Fruit fly (Drosophila melanogaster) whole organism, embryonic: ENCODE measurements around the gene Ide.

Experiments
- Ada2b ChIP-seq: fragments of 200-800 bp; sonication (Bioruptor generic); IDR thresholded peaks from 2 replicates; pipeline ENCODE4 v1.3.6; 2022; ENCODE audit warnings: missing biosample characterization, missing genetic modification characterization
- CG10462 ChIP-seq: fragments of 200-800 bp; sonication (Bioruptor generic); optimal IDR thresholded peaks from 2 replicates; lab custom pipeline; 2016; ENCODE audit warnings: missing biosample characterization, missing genetic modification characterization
- CG11085 ChIP-seq: fragments of 200-800 bp; sonication (Bioruptor generic); IDR thresholded peaks from 2 replicates; pipeline ENCODE4 v1.3.6; 2022; ENCODE audit warnings: missing biosample characterization, missing genetic modification characterization
- CG11093 ChIP-seq: fragments of 200-800 bp; sonication (Bioruptor generic); IDR thresholded peaks from 3 replicates; pipeline ENCODE4 v1.3.6; 2022; ENCODE audit warnings: missing biosample characterization, missing genetic modification characterization
- CG11398 ChIP-seq: fragments of 200-800 bp; sonication (Bioruptor generic); optimal IDR thresholded peaks from 2 replicates; lab custom pipeline; 2016; ENCODE audit warnings: missing biosample characterization, missing genetic modification characterization
- CG11695 ChIP-seq: fragments of 200-800 bp; sonication (Bioruptor generic); IDR thresholded peaks from 3 replicates; pipeline ENCODE4 v1.3.6; 2022; ENCODE audit warnings: missing biosample characterization, missing genetic modification characterization
- CG12391 ChIP-seq: fragments of 200-800 bp; sonication (Bioruptor generic); optimal IDR thresholded peaks from 3 replicates; lab custom pipeline; 2018; ENCODE audit warnings: missing biosample characterization, mild to moderate bottlenecking, missing genetic modification characterization, moderate library complexity
- CG14965 ChIP-seq: fragments of 200-800 bp; sonication (Bioruptor generic); optimal IDR thresholded peaks from 2 replicates; lab custom pipeline; 2016; ENCODE audit warnings: missing biosample characterization, missing genetic modification characterization, borderline replicate concordance
- CG15011 ChIP-seq: fragments of 200-800 bp; sonication (Bioruptor generic); optimal IDR thresholded peaks from 3 replicates; lab custom pipeline; 2018; ENCODE audit warnings: missing biosample characterization, mild to moderate bottlenecking, missing genetic modification characterization
- CG15696 ChIP-seq: fragments of 200-800 bp; sonication (Bioruptor generic); optimal IDR thresholded peaks from 2 replicates; lab custom pipeline; 2019; ENCODE audit warnings: missing biosample characterization, mild to moderate bottlenecking, missing genetic modification characterization, moderate library complexity
- CG2678 ChIP-seq: fragments of 200-800 bp; sonication (Bioruptor generic); optimal IDR thresholded peaks from 3 replicates; lab custom pipeline; 2019; ENCODE audit warnings: missing biosample characterization, mild to moderate bottlenecking, missing genetic modification characterization, moderate library complexity
- CG32767 ChIP-seq: fragments of 200-800 bp; sonication (Bioruptor generic); IDR thresholded peaks from 2 replicates; pipeline ENCODE4 v1.3.6; 2022; ENCODE audit warnings: missing biosample characterization, missing genetic modification characterization
- CG3995 ChIP-seq: fragments of 200-800 bp; sonication (Bioruptor generic); optimal IDR thresholded peaks from 3 replicates; lab custom pipeline; 2016; ENCODE audit warnings: missing biosample characterization, missing genetic modification characterization
- CG4282 ChIP-seq: fragments of 200-800 bp; sonication (Bioruptor generic); optimal IDR thresholded peaks from 2 replicates; lab custom pipeline; 2016; ENCODE audit warnings: missing biosample characterization, missing genetic modification characterization
- CG6813 ChIP-seq: fragments of 200-800 bp; sonication (Bioruptor generic); optimal IDR thresholded peaks from 2 replicates; lab custom pipeline; 2017; ENCODE audit warnings: missing biosample characterization, missing genetic modification characterization, mild to moderate bottlenecking, moderate library complexity, missing genetic modification reagents
- CG7786 ChIP-seq: fragments of 200-800 bp; sonication (Bioruptor generic); optimal IDR thresholded peaks from 2 replicates; lab custom pipeline; 2016; ENCODE audit warnings: missing biosample characterization, missing genetic modification characterization
- CG7963 ChIP-seq: fragments of 200-800 bp; sonication (Bioruptor generic); IDR thresholded peaks from 3 replicates; pipeline ENCODE4 v1.3.6; 2022; ENCODE audit warnings: missing biosample characterization, missing genetic modification characterization; ENCODE audit not compliant: partially characterized antibody
- CG8765 ChIP-seq: fragments of 200-800 bp; sonication (Bioruptor generic); IDR thresholded peaks from 2 replicates; pipeline ENCODE4 v1.3.6; 2022; ENCODE audit warnings: missing biosample characterization, missing genetic modification characterization
- CG9817 ChIP-seq: fragments of 200-800 bp; sonication (Bioruptor generic); optimal IDR thresholded peaks from 2 replicates; lab custom pipeline; 2018; ENCODE audit warnings: missing biosample characterization, mild to moderate bottlenecking, missing genetic modification characterization, moderate library complexity
- Chrac-16 ChIP-seq: fragments of 200-800 bp; sonication (Bioruptor generic); optimal IDR thresholded peaks from 3 replicates; lab custom pipeline; 2016; ENCODE audit warnings: missing biosample characterization, missing genetic modification characterization
- Dp ChIP-seq: fragments of 200-800 bp; sonication (Bioruptor generic); optimal IDR thresholded peaks from 2 replicates; lab custom pipeline; 2018; ENCODE audit warnings: missing biosample characterization, mild to moderate bottlenecking, missing genetic modification characterization, moderate library complexity
- Dref ChIP-seq: fragments of 200-800 bp; sonication (Bioruptor generic); IDR thresholded peaks from 2 replicates; pipeline ENCODE4 v1.3.6; 2022; ENCODE audit warnings: missing biosample characterization, missing genetic modification characterization
- Elba2 ChIP-seq: fragments of 200-800 bp; sonication (Bioruptor generic); optimal IDR thresholded peaks from 3 replicates; lab custom pipeline; 2016; ENCODE audit warnings: missing biosample characterization, missing genetic modification characterization
- HHEX ChIP-seq: fragments of 200-800 bp; sonication (Bioruptor generic); optimal IDR thresholded peaks from 3 replicates; lab custom pipeline; 2017; ENCODE audit warnings: missing biosample characterization, mild to moderate bottlenecking, missing genetic modification characterization, missing genetic modification reagents
- Hr3 ChIP-seq: fragments of 200-800 bp; sonication (Bioruptor generic); optimal IDR thresholded peaks from 3 replicates; lab custom pipeline; 2016; ENCODE audit warnings: missing biosample characterization, missing genetic modification characterization
- Max ChIP-seq: fragments of 200-800 bp; sonication (Bioruptor generic); optimal IDR thresholded peaks from 2 replicates; lab custom pipeline; 2016; ENCODE audit warnings: missing biosample characterization, mild to moderate bottlenecking, missing genetic modification characterization
- Oaz ChIP-seq: fragments of 200-800 bp; sonication (Bioruptor generic); IDR thresholded peaks from 2 replicates; pipeline ENCODE4 v1.3.6; 2022; ENCODE audit warnings: missing biosample characterization, missing genetic modification characterization
- Oli ChIP-seq: fragments of 200-800 bp; sonication (Bioruptor generic); optimal IDR thresholded peaks from 2 replicates; lab custom pipeline; 2018; ENCODE audit warnings: missing biosample characterization, mild to moderate bottlenecking, missing genetic modification characterization, moderate library complexity
- Optix ChIP-seq: fragments of 200-800 bp; sonication (Bioruptor generic); IDR thresholded peaks from 3 replicates; pipeline ENCODE4 v1.3.6; 2022; ENCODE audit warnings: missing biosample characterization, missing genetic modification characterization
- Six4 ChIP-seq: fragments of 200-800 bp; sonication (Bioruptor generic); optimal IDR thresholded peaks from 2 replicates; lab custom pipeline; 2016; ENCODE audit warnings: missing biosample characterization, missing genetic modification characterization
- Stat92E ChIP-seq, 3 experiments: fragments of >200 bp in 2 of 3; fragments of 200-800 bp in 1 of 3; sonication (Bioruptor generic) in 1 of 3; optimal IDR thresholded peaks; 2 replicates each; lab custom pipeline; 2017 to 2019; ENCODE audit warnings: missing biosample characterization in 3 of 3, missing genetic modification characterization in 3 of 3, mild to moderate bottlenecking in 1 of 3, moderate library complexity in 1 of 3
- Taf1 ChIP-seq: fragments of 200-800 bp; sonication (Bioruptor generic); IDR thresholded peaks from 2 replicates; pipeline ENCODE4 v1.3.6; 2022; ENCODE audit warnings: missing biosample characterization, missing genetic modification characterization
- Usf ChIP-seq: fragments of 200-800 bp; sonication (Bioruptor generic); optimal IDR thresholded peaks from 2 replicates; lab custom pipeline; 2017; ENCODE audit warnings: missing genotype, missing biosample characterization, missing genetic modification characterization
- ato ChIP-seq: fragments of 200-800 bp; sonication (Bioruptor generic); IDR thresholded peaks from 2 replicates; pipeline ENCODE4 v1.3.6; 2022; ENCODE audit warnings: missing biosample characterization, missing genetic modification characterization; ENCODE audit not compliant: partially characterized antibody
- br ChIP-seq: fragments of >200 bp; optimal IDR thresholded peaks from 2 replicates; lab custom pipeline; 2017
- cad ChIP-seq: fragments of >200 bp; optimal IDR thresholded peaks from 2 replicates; lab custom pipeline; 2017; ENCODE audit warnings: missing biosample characterization, missing genetic modification characterization
- esg ChIP-seq: fragments of 200-800 bp; sonication (Bioruptor generic); conservative IDR thresholded peaks from 2 replicates; pipeline ENCODE4 v1.3.6; 2022; ENCODE audit warnings: missing biosample characterization, missing genetic modification characterization
- gfzf ChIP-seq: fragments of 200-800 bp; sonication (Bioruptor generic); optimal IDR thresholded peaks from 2 replicates; lab custom pipeline; 2016; ENCODE audit warnings: missing biosample characterization, mild to moderate bottlenecking, missing genetic modification characterization, moderate library complexity
- grn ChIP-seq: fragments of 200-800 bp; sonication (Bioruptor generic); optimal IDR thresholded peaks from 3 replicates; lab custom pipeline; 2017; ENCODE audit warnings: missing biosample characterization, missing genetic modification characterization
- h ChIP-seq: fragments of >200 bp; optimal IDR thresholded peaks from 2 replicates; lab custom pipeline; 2017
- ham ChIP-seq: fragments of 200-800 bp; sonication (Bioruptor generic); IDR thresholded peaks from 2 replicates; pipeline ENCODE4 v1.3.6; 2022; ENCODE audit warnings: missing biosample characterization, missing genetic modification characterization
- hth ChIP-seq: fragments of >200 bp; optimal IDR thresholded peaks from 2 replicates; lab custom pipeline; 2017; ENCODE audit warnings: inconsistent platforms
- jigr1 ChIP-seq: fragments of 200-800 bp; sonication (Bioruptor generic); IDR thresholded peaks from 3 replicates; pipeline ENCODE4 v1.3.6; 2022; ENCODE audit warnings: missing biosample characterization, missing genetic modification characterization
- nmo ChIP-seq: fragments of 200-800 bp; sonication (Bioruptor generic); optimal IDR thresholded peaks from 2 replicates; lab custom pipeline; 2018; ENCODE audit warnings: missing biosample characterization, mild to moderate bottlenecking, missing genetic modification characterization, moderate library complexity
- repo ChIP-seq: fragments of 200-800 bp; sonication (Bioruptor generic); optimal IDR thresholded peaks from 2 replicates; lab custom pipeline; 2016; ENCODE audit warnings: missing biosample characterization, missing genetic modification characterization
- rib ChIP-seq: fragments of 200-800 bp; sonication (Bioruptor generic); IDR thresholded peaks from 2 replicates; pipeline ENCODE4 v1.3.6; 2022; ENCODE audit warnings: missing biosample characterization, missing genetic modification characterization
- tgo ChIP-seq: fragments of 200-800 bp; sonication (Bioruptor generic); IDR thresholded peaks from 3 replicates; pipeline ENCODE4 v1.3.6; 2022; ENCODE audit warnings: missing biosample characterization, missing genetic modification characterization
- ttk ChIP-seq: fragments of 200-800 bp; sonication (Bioruptor generic); IDR thresholded peaks from 2 replicates; pipeline ENCODE4 v2.1.2; 2022; ENCODE audit warnings: missing biosample characterization, missing genetic modification characterization
- unc-4 ChIP-seq: fragments of 200-800 bp; sonication (Bioruptor generic); IDR thresholded peaks from 2 replicates; pipeline ENCODE4 v1.3.6; 2022; ENCODE audit warnings: missing biosample characterization, missing genetic modification characterization; ENCODE audit not compliant: partially characterized antibody
- wek ChIP-seq: fragments of 200-800 bp; sonication (Bioruptor generic); optimal IDR thresholded peaks from 3 replicates; lab custom pipeline; 2018; ENCODE audit warnings: missing biosample characterization, mild to moderate bottlenecking, missing genetic modification characterization, moderate library complexity
- yki ChIP-seq: fragments of >200 bp; optimal IDR thresholded peaks from 3 replicates; lab custom pipeline; 2018

The Ide gene

DNA sequence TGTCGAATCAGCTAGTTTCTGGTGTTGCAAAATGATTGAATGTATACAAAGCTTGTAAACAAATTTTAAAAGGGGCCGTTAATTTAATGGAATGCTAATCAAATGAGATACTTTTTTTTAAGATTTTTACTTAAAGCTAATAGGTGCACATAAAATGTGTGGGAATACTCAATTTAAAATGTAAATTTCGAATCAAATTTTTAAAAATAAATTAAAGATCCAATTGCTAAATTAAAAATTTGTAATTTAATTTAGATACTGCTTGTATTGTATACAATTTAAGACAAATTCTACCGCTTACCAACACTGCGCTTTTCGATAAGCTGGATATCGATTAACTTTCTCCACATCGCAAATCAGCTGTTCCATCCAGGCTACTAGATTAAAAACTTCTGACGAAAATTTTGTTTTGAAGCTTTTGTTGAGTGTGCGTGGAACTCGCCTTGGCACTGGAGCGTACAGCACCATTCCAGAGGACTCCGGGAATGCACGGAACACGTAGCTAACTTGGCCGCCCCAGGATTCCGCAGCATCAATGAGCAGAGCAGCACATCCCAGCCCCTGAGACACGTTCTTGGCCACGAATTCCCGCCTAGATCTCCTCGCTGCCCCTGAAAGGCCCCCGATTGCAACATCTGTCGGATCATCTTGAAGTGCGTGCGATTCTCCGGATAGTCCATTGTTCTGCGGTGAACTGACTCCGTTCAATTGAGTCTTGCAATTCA, 8.6 kb upstream of the Ide start, which contains the start of the genes CG5498 and fbl (continued):
- TF ChIP-seq CG11085 (GFP tag; lab: Robert Waterston, UW) (no peak), Stat92E (GFP tag; optimal IDR thresholded peaks at IDR 0.05; lab: Kevin White, UChicago) (no peak), ttk (GFP tag; lab: Robert Waterston, UW) (no peak), Oli (tag; lab: Kevin White, UChicago) (peak; percentile 25), rib (GFP tag; lab: Robert Waterston, UW) (no peak), br (no peak), CG6813 (GFP tag; lab: Kevin White, UChicago) (no peak), wek (GFP tag; lab: Kevin White, UChicago) (no peak), CG11398 (no peak), cad (no peak), jigr1 (GFP tag; lab: Robert Waterston, UW) (peak; percentile 44; the same call in 1 of the 3 replicates), Dp (GFP tag; lab: Kevin White, UChicago) (peak; percentile 38), Optix (GFP tag; lab: Robert Waterston, UW) (no peak), Six4 (GFP tag; lab: Kevin White, UChicago) (peak; percentile 30), ham (no peak), CG14965 (GFP tag; lab: Kevin White, UChicago) (no peak), CG4282 (GFP tag; lab: Kevin White, UChicago) (no peak), CG9817 (tag; lab: Kevin White, UChicago) (peak; percentile 40), CG7963 (GFP tag; lab: Robert Waterston, UW) (no peak), Oaz (GFP tag; lab: Robert Waterston, UW) (no peak), repo (GFP tag; lab: Kevin White, UChicago) (no peak), hth (lab: Kevin White, UChicago) (no peak), grn (GFP tag; lab: Kevin White, UChicago) (peak; percentile 31), Max (peak; percentile 77), CG3995 (peak; percentile 10), nmo (GFP tag; lab: Kevin White, UChicago) (peak; percentile 72), CG32767 (GFP tag; lab: Robert Waterston, UW) (no peak), ato (GFP tag; lab: Robert Waterston, UW) (no peak), HHEX (no peak), Ada2b (GFP tag; lab: Robert Waterston, UW) (no peak), CG11695 (GFP tag; lab: Robert Waterston, UW) (peak; percentile 65; the same call in 2 of the 3 replicates), CG7786 (peak; percentile 38), Elba2 (GFP tag; lab: Kevin White, UChicago) (no peak), yki (lab: Kevin White, UChicago) (no peak), CG11093 (GFP tag; lab: Robert Waterston, UW) (no peak), tgo (peak; percentile 27; the same call in 1 of the 3 replicates), CG12391 (tag; lab: Kevin White, UChicago) (peak; percentile 80), Hr3 (peak; percentile 64), Dref (GFP tag; lab: Robert Waterston, UW) (peak; percentile 63), CG8765 (no peak), h (lab: Kevin White, UChicago) (no peak), Chrac-16 (GFP tag; lab: Kevin White, UChicago) (peak; percentile 64), CG2678 (tag; lab: Kevin White, UChicago) (peak; percentile 79), Usf (GFP tag; lab: Kevin White, UChicago) (peak; percentile 4), CG10462 (GFP tag; lab: Kevin White, UChicago) (no peak), CG15011 (GFP tag; lab: Kevin White, UChicago) (peak; percentile 34), unc-4 (GFP tag; lab: Robert Waterston, UW) (peak; percentile 62), CG15696 (tag; lab: Kevin White, UChicago) (peak; percentile 61), gfzf (peak; percentile 17), esg (GFP tag; lab: Robert Waterston, UW) (peak; percentile 38; the same call in 1 of the 2 replicates), Taf1 (GFP tag; lab: Robert Waterston, UW) (no peak)
